Worm (Caenorhabditis elegans): Measurements from ENCODE around the gene F57B9.3.

DNA sequence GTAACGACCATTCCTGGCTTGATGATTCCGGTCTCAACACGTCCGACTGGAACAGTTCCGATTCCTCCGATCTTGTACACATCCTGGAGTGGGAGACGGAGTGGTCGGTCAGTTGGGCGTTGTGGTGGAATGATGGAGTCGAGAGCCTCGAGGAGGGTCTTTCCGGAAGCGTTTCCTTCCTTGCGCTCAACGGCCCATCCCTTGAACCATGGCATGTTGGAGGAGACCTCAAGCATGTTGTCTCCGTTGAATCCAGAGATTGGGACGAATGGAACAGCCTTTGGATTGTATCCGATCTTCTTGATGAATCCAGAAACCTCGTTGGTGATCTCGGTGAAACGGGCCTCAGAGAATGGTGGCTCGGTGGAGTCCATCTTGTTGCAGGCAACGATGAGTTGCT lies 31.1 kb downstream of the F57B9.3 start:
- TF ChIP-seq ceh-2 (tag; optimal IDR thresholded peaks at IDR 0.05) (no peak), nhr-11 (tag; optimal IDR thresholded peaks at IDR 0.05) (no peak), hlh-15 (tag; optimal IDR thresholded peaks at IDR 0.05) (no peak), unc-86 (tag; optimal IDR thresholded peaks at IDR 0.05) (no peak), hlh-6 (tag; optimal IDR thresholded peaks at IDR 0.05) (no peak), unc-42 (tag; optimal IDR thresholded peaks at IDR 0.05) (no peak), ama-1 (optimal IDR thresholded peaks at IDR 0.05) (no peak), dve-1 (tag; optimal IDR thresholded peaks at IDR 0.05) (no peak)
